Worm (Caenorhabditis elegans): ENCODE data around the gene fbxa-51.

fbxa-51 gene

DNA sequence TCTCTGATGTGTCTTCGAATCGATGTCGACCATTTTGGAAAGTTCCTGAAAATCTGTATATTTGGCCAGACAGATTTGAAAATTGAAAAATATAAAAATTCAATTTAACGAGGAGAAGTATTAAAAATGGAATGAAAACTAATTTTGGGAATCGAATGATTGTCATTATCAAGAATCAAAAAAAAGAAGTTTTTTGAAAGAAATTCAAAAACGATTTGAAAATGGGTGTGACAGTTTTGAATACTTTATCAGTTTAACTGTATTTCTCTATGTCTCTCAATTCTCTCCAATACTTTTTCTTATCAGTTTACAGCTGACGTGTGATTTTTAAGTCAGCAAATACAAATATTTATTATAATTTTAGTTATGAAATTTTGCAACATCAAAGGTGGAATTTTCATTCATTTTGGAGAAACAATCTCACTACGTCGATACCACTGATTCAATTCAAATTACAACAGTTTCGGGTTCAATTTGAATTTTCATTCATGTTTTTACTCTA is 18.6 kb upstream of the fbxa-51 start, which contains the start of gene fbxa-59:
Gene fbxa-59, minus strand, starts transcription at position 51 of the 502 bp plus-strand sequence.
- TF ChIP-seq jun-1 (tag; optimal IDR thresholded peaks at IDR 0.05) (no peak), elt-1 (tag; optimal IDR thresholded peaks at IDR 0.05) (no peak), pha-4 (tag; optimal IDR thresholded peaks at IDR 0.05) (peak; percentile 72), unc-62 (GFP tag; optimal IDR thresholded peaks at IDR 0.05) (no peak), mdl-1 (tag; optimal IDR thresholded peaks at IDR 0.05) (no peak), lsy-12 (tag; optimal IDR thresholded peaks at IDR 0.05) (no peak), ztf-11 (tag; optimal IDR thresholded peaks at IDR 0.05) (no peak), elt-2 (tag; optimal IDR thresholded peaks at IDR 0.05) (peak; percentile 86), eor-1 (tag; optimal IDR thresholded peaks at IDR 0.05) (no peak), skn-1 (tag; optimal IDR thresholded peaks at IDR 0.05) (no peak), ceh-82 (tag; optimal IDR thresholded peaks at IDR 0.05) (no peak), nhr-77 (tag; optimal IDR thresholded peaks at IDR 0.05) (no peak), ceh-28 (tag; optimal IDR thresholded peaks at IDR 0.05) (no peak), snpc-4 (tag; optimal IDR thresholded peaks at IDR 0.05) (no peak), nhr-25 (tag; optimal IDR thresholded peaks at IDR 0.05) (no peak), egl-5 (tag; optimal IDR thresholded peaks at IDR 0.05) (no peak), nhr-28 (tag; optimal IDR thresholded peaks at IDR 0.05) (no peak), daf-12 (tag; optimal IDR thresholded peaks at IDR 0.05) (no peak), nhr-12 (tag; optimal IDR thresholded peaks at IDR 0.05) (no peak), ceh-9 (tag; optimal IDR thresholded peaks at IDR 0.05) (no peak), pqm-1 (tag; optimal IDR thresholded peaks at IDR 0.05) (peak; percentile 44), nhr-11 (tag; optimal IDR thresholded peaks at IDR 0.05) (no peak), nhr-23 (tag; optimal IDR thresholded peaks at IDR 0.05) (no peak)

DNA sequence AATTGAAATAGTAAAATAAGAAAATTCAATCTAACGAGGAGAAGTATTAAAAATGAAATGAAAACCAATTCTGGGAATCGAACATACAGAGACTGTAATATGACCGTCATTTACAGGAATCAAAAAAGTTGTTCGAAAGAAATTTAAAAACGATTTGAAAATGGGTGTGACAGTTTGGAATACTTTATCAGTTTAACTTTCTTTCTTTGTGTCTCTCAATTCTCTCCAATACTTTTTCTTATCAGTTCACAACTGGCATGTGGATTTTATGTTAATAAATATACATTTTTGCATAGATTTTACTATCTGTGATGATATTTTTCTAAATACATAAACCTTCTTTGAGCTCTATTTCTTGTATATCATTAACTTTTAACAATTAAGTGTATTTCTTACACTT is 17.7 kb upstream of the fbxa-51 start:
- TF ChIP-seq elt-2 (tag; optimal IDR thresholded peaks at IDR 0.05) = peak; percentile 71

ce11 chrIII:946250-946725 is 15.8 kb upstream of the fbxa-51 start, which contains the start of gene fbxa-60:
TSS of gene fbxa-60 (minus strand) at chrIII:946300.
- TF ChIP-seq elt-2 (tag; optimal IDR thresholded peaks at IDR 0.05) (peak; percentile 79), pha-4 (tag; optimal IDR thresholded peaks at IDR 0.05) (peak; percentile 19), pqm-1 (tag; optimal IDR thresholded peaks at IDR 0.05) (peak; percentile 15), fos-1 (tag; optimal IDR thresholded peaks at IDR 0.05) (no peak), lsy-12 (tag; optimal IDR thresholded peaks at IDR 0.05) (no peak)

DNA sequence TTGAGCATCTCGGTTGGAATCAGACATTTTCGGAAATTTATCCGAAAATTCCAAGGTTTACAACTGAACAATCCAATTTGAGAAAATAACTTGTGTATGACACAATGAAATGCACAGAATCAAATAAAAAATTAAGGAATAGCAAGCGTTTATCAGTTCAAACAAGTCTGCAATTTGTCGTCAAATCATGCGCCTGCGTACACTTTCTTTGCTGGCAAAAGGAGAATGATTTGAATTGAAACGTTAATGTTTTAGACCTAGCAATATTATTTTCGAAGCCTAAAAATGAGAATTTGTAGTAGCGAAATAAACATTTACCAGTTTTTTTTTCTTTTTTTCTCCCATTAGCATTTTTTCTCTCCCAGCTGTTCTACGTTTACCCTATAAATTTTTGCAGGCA is 11.6 kb upstream of the fbxa-51 start, which contains the start of the genes fbxa-67 and fbxa-11:
Gene fbxa-67, minus strand, starts transcription at position 199 of the 400 bp plus-strand sequence.
Gene fbxa-11, plus strand, starts transcription at position 398 of the 400 bp plus-strand sequence.
- TF ChIP-seq mml-1 (tag; optimal IDR thresholded peaks at IDR 0.05) (no peak), nhr-11 (tag; optimal IDR thresholded peaks at IDR 0.05) (no peak), nhr-76 (tag; optimal IDR thresholded peaks at IDR 0.05) (no peak), jun-1 (tag; optimal IDR thresholded peaks at IDR 0.05) (peak; percentile 0), nhr-25 (tag; optimal IDR thresholded peaks at IDR 0.05) (no peak), ztf-4 (tag; optimal IDR thresholded peaks at IDR 0.05) (no peak), snpc-4 (tag; optimal IDR thresholded peaks at IDR 0.05) (no peak), ama-1 (optimal IDR thresholded peaks at IDR 0.05) (no peak), nhr-28 (tag; optimal IDR thresholded peaks at IDR 0.05) (no peak), nhr-23 (tag; optimal IDR thresholded peaks at IDR 0.05) (no peak), lin-39 (tag; optimal IDR thresholded peaks at IDR 0.05) (no peak), mdl-1 (tag; optimal IDR thresholded peaks at IDR 0.05) (no peak), nfya-1 (tag; optimal IDR thresholded peaks at IDR 0.05; ENCODE audit: insufficient read depth) (peak; percentile 14), unc-62 (GFP tag; optimal IDR thresholded peaks at IDR 0.05) (no peak), fos-1 (tag; optimal IDR thresholded peaks at IDR 0.05) (no peak), elt-2 (tag; optimal IDR thresholded peaks at IDR 0.05) (peak; percentile 19), ZK546.5 (tag; optimal IDR thresholded peaks at IDR 0.05) (no peak), hmg-11 (tag; optimal IDR thresholded peaks at IDR 0.05) (no peak), ceh-82 (tag; optimal IDR thresholded peaks at IDR 0.05) (no peak), lsy-12 (tag; optimal IDR thresholded peaks at IDR 0.05) (no peak), eor-1 (tag; optimal IDR thresholded peaks at IDR 0.05) (no peak), fkh-2 (tag; optimal IDR thresholded peaks at IDR 0.05) (no peak), daf-12 (tag; optimal IDR thresholded peaks at IDR 0.05) (no peak), nhr-67 (tag; optimal IDR thresholded peaks at IDR 0.05) (no peak), skn-1 (tag; optimal IDR thresholded peaks at IDR 0.05) (no peak), nhr-12 (tag; optimal IDR thresholded peaks at IDR 0.05) (no peak), ceh-16 (tag; optimal IDR thresholded peaks at IDR 0.05) (no peak), ceh-28 (tag; optimal IDR thresholded peaks at IDR 0.05) (no peak), zag-1 (tag; optimal IDR thresholded peaks at IDR 0.05) (no peak), fkh-10 (GFP tag; optimal IDR thresholded peaks at IDR 0.05) (no peak), pha-4 (tag; optimal IDR thresholded peaks at IDR 0.05) (peak; percentile 50), lin-15B (tag; optimal IDR thresholded peaks at IDR 0.05) (peak; percentile 0), nhr-77 (tag; optimal IDR thresholded peaks at IDR 0.05) (no peak), unc-39 (tag; optimal IDR thresholded peaks at IDR 0.05) (no peak), egl-27 (tag; optimal IDR thresholded peaks at IDR 0.05) (no peak), ztf-11 (tag; optimal IDR thresholded peaks at IDR 0.05) (no peak), R02D3.7 (tag; optimal IDR thresholded peaks at IDR 0.05) (no peak), elt-3 (tag; optimal IDR thresholded peaks at IDR 0.05) (no peak)

Measured in whole organism, L3 larva.